Fruit fly (Drosophila melanogaster) whole organism: ENCODE data around the gene CG11279.

Source experiments
- psq ChIP-seq: fragments of >200 bp; optimal IDR thresholded peaks from 2 replicates; lab custom pipeline; 2017
- usp ChIP-seq: fragments of >200 bp; optimal IDR thresholded peaks from 2 replicates; lab custom pipeline; 2017; ENCODE audit warnings: missing biosample characterization, missing genetic modification characterization, mixed read lengths

DNA sequence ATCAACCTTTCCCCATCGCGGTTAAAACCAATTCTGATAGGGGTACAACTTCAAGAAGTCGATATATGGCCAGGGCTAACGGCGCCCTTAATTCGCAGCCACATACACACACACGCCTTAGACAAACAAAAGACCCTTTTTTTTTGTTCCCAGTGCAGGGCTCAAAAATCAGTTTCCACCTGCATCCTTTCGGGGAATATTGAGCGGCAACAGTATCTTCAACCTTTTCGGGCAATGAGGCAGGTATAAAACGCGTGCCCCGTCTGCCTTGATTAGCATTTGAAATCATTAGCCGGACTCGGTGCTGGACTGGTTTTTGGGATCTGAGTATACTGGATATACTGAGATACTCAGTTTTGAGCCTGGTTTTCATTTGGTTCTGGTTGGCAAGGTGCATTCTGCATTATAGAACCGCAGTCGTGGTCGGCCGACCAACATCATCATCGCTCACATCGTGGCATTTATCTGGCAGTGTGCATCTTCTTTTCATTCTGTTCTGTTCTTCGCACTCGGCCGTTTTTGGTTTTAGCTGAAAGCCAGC lies 27.4 kb downstream of the CG11279 start:
- TF ChIP-seq usp (no peak), psq (lab: Kevin White, UChicago) (no peak)
